Fruit fly (Drosophila melanogaster) whole organism, adult: Measurements from ENCODE around the gene CG17571.

ENCODE experiments used
- CG11617 ChIP-seq: fragments of 200-800 bp; sonication (Bioruptor generic); optimal IDR thresholded peaks from 2 replicates; lab custom pipeline; 2017; ENCODE audit warnings: mild to moderate bottlenecking, missing biosample characterization, missing genetic modification reagents, missing genetic modification characterization
- CG12768 ChIP-seq: fragments of 200-800 bp; sonication (Bioruptor generic); optimal IDR thresholded peaks from 2 replicates; lab custom pipeline; 2017; ENCODE audit warnings: missing biosample characterization, missing genetic modification characterization, mild to moderate bottlenecking, moderate library complexity, missing genetic modification reagents
- CG14711 ChIP-seq: fragments of 200-800 bp; sonication (Bioruptor generic); optimal IDR thresholded peaks from 2 replicates; lab custom pipeline; 2018; ENCODE audit warnings: missing biosample characterization, mild to moderate bottlenecking, missing genetic modification characterization, moderate library complexity
- CG1620 ChIP-seq: fragments of 200-800 bp; sonication (Bioruptor generic); optimal IDR thresholded peaks from 2 replicates; lab custom pipeline; 2016; ENCODE audit warnings: missing biosample characterization, missing genetic modification characterization
- CG33017 ChIP-seq: fragments of 200-800 bp; sonication (Bioruptor generic); optimal IDR thresholded peaks from 2 replicates; lab custom pipeline; 2018; ENCODE audit warnings: missing biosample characterization, mild to moderate bottlenecking, missing genetic modification characterization, moderate library complexity
- CG5204 ChIP-seq: fragments of 200-800 bp; sonication (Bioruptor generic); optimal IDR thresholded peaks from 2 replicates; lab custom pipeline; 2016; ENCODE audit warnings: missing biosample characterization, missing genetic modification characterization
- CG7045 ChIP-seq: fragments of 200-800 bp; sonication (Bioruptor generic); optimal IDR thresholded peaks from 2 replicates; lab custom pipeline; 2017; ENCODE audit warnings: missing biosample characterization, mild to moderate bottlenecking, missing genetic modification characterization
- CG7101 ChIP-seq: fragments of 200-800 bp; sonication (Bioruptor generic); optimal IDR thresholded peaks from 2 replicates; lab custom pipeline; 2018; ENCODE audit warnings: missing biosample characterization, mild to moderate bottlenecking, missing genetic modification characterization, moderate library complexity
- Clk ChIP-seq: fragments of 200-800 bp; sonication (Bioruptor generic); optimal IDR thresholded peaks from 2 replicates; lab custom pipeline; 2017; ENCODE audit warnings: missing biosample characterization, missing genetic modification characterization
- Crg-1 ChIP-seq: fragments of 200-800 bp; sonication (Bioruptor generic); optimal IDR thresholded peaks from 2 replicates; lab custom pipeline; 2016; ENCODE audit warnings: missing biosample characterization, missing genetic modification characterization
- Hr96 ChIP-seq: fragments of 200-800 bp; sonication (Bioruptor generic); optimal IDR thresholded peaks from 2 replicates; lab custom pipeline; 2016; ENCODE audit warnings: missing biosample characterization, missing genetic modification characterization
- Mnt ChIP-seq: fragments of 200-800 bp; sonication (Bioruptor generic); optimal IDR thresholded peaks from 2 replicates; lab custom pipeline; 2016; ENCODE audit warnings: missing biosample characterization, mild to moderate bottlenecking, missing genetic modification characterization
- bab1 ChIP-seq: fragments of 200-800 bp; sonication (Bioruptor generic); optimal IDR thresholded peaks from 3 replicates; lab custom pipeline; 2019; ENCODE audit warnings: missing biosample characterization, mild to moderate bottlenecking, missing genetic modification characterization, moderate library complexity
- cic ChIP-seq: fragments of 200-800 bp; sonication (Bioruptor generic); optimal IDR thresholded peaks from 2 replicates; lab custom pipeline; 2017; ENCODE audit warnings: missing biosample characterization, mild to moderate bottlenecking, missing genetic modification characterization, moderate library complexity
- cnc ChIP-seq, 2 experiments: fragments of >200 bp; optimal IDR thresholded peaks; 2 replicates each; lab custom pipeline; 2017
- kay ChIP-seq: fragments of 200-800 bp; sonication (Bioruptor generic); peaks from one replicate; lab custom pipeline; 2016; ENCODE audit warnings: missing biosample characterization, missing genetic modification characterization, borderline replicate concordance
- ovo ChIP-seq: fragments of 200-800 bp; sonication (Bioruptor generic); optimal IDR thresholded peaks from 2 replicates; lab custom pipeline; 2016; ENCODE audit warnings: missing biosample characterization, missing genetic modification characterization
- pad ChIP-seq: fragments of 200-800 bp; sonication (Bioruptor generic); optimal IDR thresholded peaks from 3 replicates; lab custom pipeline; 2017; ENCODE audit warnings: missing biosample characterization, missing genetic modification characterization, mild to moderate bottlenecking, moderate library complexity, missing genetic modification reagents
- tj ChIP-seq: fragments of 200-800 bp; sonication (Bioruptor generic); optimal IDR thresholded peaks from 3 replicates; lab custom pipeline; 2017; ENCODE audit warnings: missing biosample characterization, mild to moderate bottlenecking, missing genetic modification characterization, moderate library complexity
- toe ChIP-seq: fragments of 200-800 bp; sonication (Bioruptor generic); optimal IDR thresholded peaks from 2 replicates; lab custom pipeline; 2016; ENCODE audit warnings: missing biosample characterization, missing genetic modification characterization

Gene CG17571

DNA sequence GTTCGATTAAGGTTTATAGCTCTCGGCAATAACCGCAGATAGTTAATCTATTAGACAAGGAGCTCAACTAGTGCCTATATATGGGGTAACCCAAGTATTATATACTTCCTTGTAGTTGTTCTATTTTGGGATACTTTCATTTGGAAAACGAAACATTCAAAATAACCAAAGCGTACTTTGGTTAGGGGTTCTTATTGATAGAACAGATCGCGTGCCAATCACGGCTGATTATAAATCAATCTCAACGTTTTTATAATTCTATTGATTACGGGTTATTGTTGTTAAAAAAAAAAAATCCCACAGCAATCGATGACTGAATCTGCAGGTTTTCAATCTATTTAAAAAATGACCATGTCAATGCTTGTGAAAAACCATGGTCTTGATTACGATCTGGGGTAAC lies at the start of gene CG17571:
Gene CG17571 (minus strand): TSS at position 101 of the 400 bp plus-strand sequence.
- TF ChIP-seq CG14711 (tag; lab: Kevin White, UChicago) (no peak), CG7101 (tag; lab: Kevin White, UChicago) (no peak), cnc (optimal IDR thresholded peaks at IDR 0.05; lab: Kevin White, UChicago) (no peak), pad (GFP tag; lab: Kevin White, UChicago) (no peak), ovo (GFP tag; lab: Kevin White, UChicago) (no peak), CG1620 (no peak), kay (GFP tag; lab: Kevin White, UChicago) (no peak), CG33017 (tag; lab: Kevin White, UChicago) (no peak), CG11617 (no peak), tj (GFP tag; lab: Kevin White, UChicago) (no peak), Clk (no peak), cic (GFP tag; lab: Kevin White, UChicago) (no peak), CG7045 (no peak), toe (GFP tag; lab: Kevin White, UChicago) (no peak), Crg-1 (GFP tag; lab: Kevin White, UChicago) (no peak), bab1 (GFP tag; lab: Kevin White, UChicago) (no peak), Mnt (GFP tag; lab: Kevin White, UChicago) (no peak)

DNA sequence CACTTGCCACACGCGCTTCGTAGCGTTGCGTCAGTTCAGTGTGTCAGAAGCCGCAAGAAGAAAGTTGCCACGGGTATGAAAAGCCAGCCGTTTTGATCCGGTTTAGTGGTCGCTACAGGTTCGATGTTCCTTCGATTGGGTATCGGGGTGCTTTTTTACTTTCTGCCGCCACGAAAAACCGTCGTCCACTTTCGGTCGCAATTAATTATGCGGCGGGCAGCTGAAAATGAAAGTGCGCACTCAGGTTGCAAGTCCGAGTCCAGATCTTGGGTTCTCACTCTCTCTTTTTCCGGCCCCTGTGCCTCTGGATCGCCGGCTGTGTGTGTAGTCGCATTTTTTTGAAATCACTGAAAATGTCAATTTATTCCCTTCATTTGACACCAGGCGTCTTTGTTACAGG lies 40.0 kb upstream of the CG17571 start:
- TF ChIP-seq CG33017 (tag; lab: Kevin White, UChicago) (no peak), ovo (GFP tag; lab: Kevin White, UChicago) (no peak), CG5204 (no peak), cnc (optimal IDR thresholded peaks at IDR 0.05; lab: Kevin White, UChicago) (no peak), cic (GFP tag; lab: Kevin White, UChicago) (no peak), tj (GFP tag; lab: Kevin White, UChicago) (no peak), CG1620 (no peak), CG14711 (tag; lab: Kevin White, UChicago) (no peak), kay (GFP tag; lab: Kevin White, UChicago) (no peak), toe (GFP tag; lab: Kevin White, UChicago) (no peak), pad (GFP tag; lab: Kevin White, UChicago) (no peak), Mnt (GFP tag; lab: Kevin White, UChicago) (no peak), CG7045 (no peak), Hr96 (GFP tag; lab: Kevin White, UChicago) (no peak), CG7101 (tag; lab: Kevin White, UChicago) (no peak), bab1 (GFP tag; lab: Kevin White, UChicago) (no peak)

DNA sequence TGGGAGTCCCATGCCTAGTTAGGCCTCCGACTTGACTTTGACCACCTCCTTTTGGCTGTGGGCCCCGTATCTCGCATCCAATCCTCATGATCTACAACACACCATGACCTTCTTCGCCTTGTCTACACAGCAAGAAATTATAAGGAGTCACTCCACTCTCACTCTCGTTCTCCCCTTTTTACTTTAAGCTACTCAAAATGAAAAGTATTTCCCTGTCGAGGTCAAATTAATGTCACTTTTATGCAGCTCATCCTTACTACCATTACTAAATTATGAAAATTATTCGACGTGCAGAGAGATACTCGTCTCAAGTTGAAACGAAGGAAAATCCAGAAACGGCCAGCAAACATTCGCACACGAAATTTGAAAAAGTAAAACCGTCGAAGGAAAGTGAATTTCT lies 38.9 kb upstream of the CG17571 start:
- no peak for TF ChIP-seq CG7101 (tag; lab: Kevin White, UChicago)
- no peak for TF ChIP-seq ovo (GFP tag; lab: Kevin White, UChicago)
- TF ChIP-seq Mnt (GFP tag; lab: Kevin White, UChicago) = no peak
- no peak for TF ChIP-seq cic (GFP tag; lab: Kevin White, UChicago)
- TF ChIP-seq CG5204 = no peak
- TF ChIP-seq kay (GFP tag; lab: Kevin White, UChicago) = no peak

DNA sequence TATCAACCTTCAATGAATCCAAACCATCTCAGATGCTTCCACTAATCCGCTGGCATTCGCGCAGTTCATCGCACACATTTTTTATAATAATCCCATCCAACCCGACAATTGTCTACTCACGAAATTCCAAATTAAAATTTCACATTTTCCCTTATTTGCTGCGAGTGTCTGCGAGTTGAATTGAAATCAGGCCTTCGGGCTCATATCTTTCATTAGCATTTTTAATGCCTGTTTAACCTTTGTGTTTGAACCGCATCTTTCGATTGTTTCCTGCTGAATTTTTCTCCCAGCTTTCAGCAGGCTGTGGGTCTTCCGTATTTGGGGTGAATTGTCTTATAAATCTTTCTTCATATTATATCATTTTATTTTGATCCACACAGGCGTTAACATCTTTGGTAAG lies 37.4 kb upstream of the CG17571 start, which contains the start of gene CG12617:
Gene CG12617 (plus strand): TSS at position 301 of the 400 bp plus-strand sequence.
- TF ChIP-seq ovo (GFP tag; lab: Kevin White, UChicago) = no peak
- no peak for TF ChIP-seq CG33017 (tag; lab: Kevin White, UChicago)
- no peak for TF ChIP-seq CG5204
- TF ChIP-seq Clk = no peak
- TF ChIP-seq CG7045 = no peak
- no peak for TF ChIP-seq cic (GFP tag; lab: Kevin White, UChicago)
- TF ChIP-seq CG14711 (tag; lab: Kevin White, UChicago) = no peak
- no peak for TF ChIP-seq kay (GFP tag; lab: Kevin White, UChicago)
- no peak for TF ChIP-seq CG11617
- TF ChIP-seq tj (GFP tag; lab: Kevin White, UChicago) = no peak

DNA sequence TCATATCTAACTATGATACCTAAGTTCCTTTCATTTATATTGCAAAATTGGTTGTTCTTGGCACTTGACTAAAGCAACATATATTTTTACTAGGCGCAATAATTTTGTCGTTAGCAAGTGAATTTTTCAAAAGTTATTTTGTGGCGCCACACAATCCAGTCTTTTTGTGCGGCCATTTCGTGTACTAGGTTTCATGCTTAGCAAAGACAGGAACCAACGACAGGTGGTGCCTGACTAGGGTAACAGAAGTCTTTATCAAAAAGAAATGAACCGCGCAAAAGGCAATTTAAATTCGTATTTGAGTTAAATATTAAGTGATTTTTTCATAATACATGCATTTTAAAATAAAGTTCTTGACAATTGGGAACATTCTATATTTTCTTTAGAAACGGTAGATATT lies 36.9 kb upstream of the CG17571 start:
- TF ChIP-seq kay (GFP tag; lab: Kevin White, UChicago) (no peak), CG33017 (tag; lab: Kevin White, UChicago) (no peak), Mnt (GFP tag; lab: Kevin White, UChicago) (no peak), Crg-1 (GFP tag; lab: Kevin White, UChicago) (no peak), bab1 (GFP tag; lab: Kevin White, UChicago) (no peak), CG7045 (no peak), CG14711 (tag; lab: Kevin White, UChicago) (no peak), CG11617 (no peak), tj (GFP tag; lab: Kevin White, UChicago) (no peak), pad (GFP tag; lab: Kevin White, UChicago) (no peak), CG5204 (no peak), CG12768 (GFP tag; lab: Kevin White, UChicago) (no peak)

DNA sequence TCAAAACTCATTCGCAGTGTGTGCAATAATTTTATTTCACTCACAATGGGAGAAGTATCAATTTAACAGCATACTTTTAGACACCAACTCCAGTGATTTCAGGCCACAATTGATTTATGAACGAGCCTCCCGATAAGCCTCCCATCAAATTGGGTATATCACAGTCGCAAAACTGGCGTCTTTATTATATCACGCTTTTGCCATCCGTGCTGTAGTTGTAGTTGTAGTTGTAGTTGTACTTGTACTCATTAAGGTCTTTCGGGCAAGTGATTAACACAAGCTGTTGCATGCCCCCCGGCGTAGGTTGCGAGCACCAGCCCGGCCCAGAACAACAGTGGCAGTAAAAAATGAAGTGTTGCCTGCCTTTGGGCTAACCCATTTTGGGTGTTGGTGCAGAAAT lies 33.7 kb upstream of the CG17571 start:
- TF ChIP-seq CG7101 (tag; lab: Kevin White, UChicago) = no peak
- TF ChIP-seq CG33017 (tag; lab: Kevin White, UChicago) = no peak
- TF ChIP-seq cnc (optimal IDR thresholded peaks at IDR 0.05; lab: Kevin White, UChicago) = no peak
- TF ChIP-seq CG1620 = no peak
- TF ChIP-seq Mnt (GFP tag; lab: Kevin White, UChicago) = no peak
- TF ChIP-seq CG14711 (tag; lab: Kevin White, UChicago) = no peak
- no peak for TF ChIP-seq Crg-1 (GFP tag; lab: Kevin White, UChicago)
- no peak for TF ChIP-seq CG11617
- TF ChIP-seq CG7045 = no peak
- TF ChIP-seq cic (GFP tag; lab: Kevin White, UChicago) = no peak
- no peak for TF ChIP-seq CG5204
- TF ChIP-seq CG12768 (GFP tag; lab: Kevin White, UChicago) = no peak
- TF ChIP-seq bab1 (GFP tag; lab: Kevin White, UChicago) = no peak
- no peak for TF ChIP-seq toe (GFP tag; lab: Kevin White, UChicago)
- no peak for TF ChIP-seq ovo (GFP tag; lab: Kevin White, UChicago)
- TF ChIP-seq Hr96 (GFP tag; lab: Kevin White, UChicago) = no peak
